Fruit fly (Drosophila melanogaster): ENCODE measurements around the gene snsl.

Gene snsl

DNA sequence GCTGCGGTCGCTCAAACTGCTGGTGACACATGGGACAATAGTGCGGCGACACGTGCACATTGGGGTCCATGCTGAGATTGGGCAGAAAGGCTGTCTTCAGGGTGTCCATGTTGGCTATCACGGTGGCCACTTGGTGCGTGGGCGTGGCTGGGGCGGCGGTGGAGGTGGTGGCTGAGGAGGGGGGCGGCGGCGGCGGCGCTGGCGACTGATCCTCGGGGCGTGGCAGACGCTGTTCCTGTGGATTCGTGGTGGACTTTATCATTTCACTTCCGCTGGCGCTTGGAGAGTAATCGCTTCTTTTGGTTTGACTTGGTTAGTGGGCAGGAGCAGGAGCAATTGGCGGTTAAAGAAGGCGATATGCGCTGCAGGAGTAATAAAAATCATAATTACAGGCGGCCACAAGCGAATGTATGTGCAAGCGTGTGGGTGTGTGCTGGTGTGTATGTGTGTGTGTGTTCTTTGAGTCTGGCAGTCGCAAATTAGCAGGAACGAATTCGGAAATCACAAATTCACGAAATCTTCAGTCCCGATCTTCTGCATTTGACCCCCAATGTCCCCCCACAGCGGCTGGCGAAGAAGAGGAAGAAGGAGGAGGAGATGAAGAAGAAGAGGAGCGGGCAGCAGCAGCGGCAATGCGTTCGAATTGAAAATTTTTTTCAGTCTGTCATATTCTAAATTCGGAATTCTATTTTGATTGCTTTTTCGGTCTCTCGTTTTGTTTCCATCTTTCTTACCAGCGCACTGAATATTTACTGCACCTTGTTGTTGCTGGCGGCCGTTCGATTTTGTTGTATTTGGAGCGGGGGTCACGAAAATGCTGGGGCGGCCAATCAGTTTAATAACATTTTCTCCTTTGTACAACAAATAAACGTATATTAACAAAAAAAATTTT is 24.2 kb downstream of the snsl start:
- TF ChIP-seq noc (tag; optimal IDR thresholded peaks at IDR 0.05), result no peak

DNA sequence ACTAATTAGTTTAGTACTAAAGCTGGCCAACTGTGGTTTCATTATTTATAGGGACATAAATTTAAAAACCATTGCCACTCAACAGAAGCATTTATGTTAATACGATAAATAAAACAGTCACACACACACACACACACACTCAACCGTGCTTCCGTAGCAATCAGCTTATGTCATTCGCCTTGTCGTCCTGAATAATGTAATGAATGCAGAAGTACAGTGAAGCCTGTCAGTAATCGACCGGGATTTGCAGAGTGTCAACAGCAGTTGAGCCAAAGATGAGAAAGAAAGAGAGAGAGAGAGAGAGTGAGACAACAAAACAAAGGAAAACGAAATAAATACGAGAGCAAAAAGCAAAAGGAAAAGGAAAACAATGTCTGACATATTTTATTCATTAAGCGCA is 38.2 kb downstream of the snsl start:
- no peak for TF ChIP-seq noc (tag; optimal IDR thresholded peaks at IDR 0.05)

- no peak for TF ChIP-seq noc (tag; optimal IDR thresholded peaks at IDR 0.05)
Measured at dm6 chr2L:4865400-4865799, 41.2 kb downstream of the snsl start.

dm6 chr2L:4861503-4861902 is 45.1 kb downstream of the snsl start:
- TF ChIP-seq noc (tag; optimal IDR thresholded peaks at IDR 0.05), result no peak

- peak; percentile 17 for TF ChIP-seq noc (tag; optimal IDR thresholded peaks at IDR 0.05)
Measured at dm6 chr2L:4856118-4856517, 50.4 kb downstream of the snsl start.

- TF ChIP-seq noc (tag; optimal IDR thresholded peaks at IDR 0.05), result no peak
Measured at dm6 chr2L:4854822-4855221, 51.7 kb downstream of the snsl start.

Measured in whole organism, larva.